Fruit fly (Drosophila melanogaster): ENCODE results near the gene Pebp1.

- TF ChIP-seq CG11617 (GFP tag; optimal IDR thresholded peaks at IDR 0.05) (no peak), pad (GFP tag; optimal IDR thresholded peaks at IDR 0.05) (no peak), CG12768 (GFP tag; optimal IDR thresholded peaks at IDR 0.05) (no peak)
These were observed at the start of gene Pebp1 for dm6 chr3R:22465984-22466530.

All from whole organism, adult.